Worm (Caenorhabditis elegans): ENCODE results near the gene clec-186.

DNA sequence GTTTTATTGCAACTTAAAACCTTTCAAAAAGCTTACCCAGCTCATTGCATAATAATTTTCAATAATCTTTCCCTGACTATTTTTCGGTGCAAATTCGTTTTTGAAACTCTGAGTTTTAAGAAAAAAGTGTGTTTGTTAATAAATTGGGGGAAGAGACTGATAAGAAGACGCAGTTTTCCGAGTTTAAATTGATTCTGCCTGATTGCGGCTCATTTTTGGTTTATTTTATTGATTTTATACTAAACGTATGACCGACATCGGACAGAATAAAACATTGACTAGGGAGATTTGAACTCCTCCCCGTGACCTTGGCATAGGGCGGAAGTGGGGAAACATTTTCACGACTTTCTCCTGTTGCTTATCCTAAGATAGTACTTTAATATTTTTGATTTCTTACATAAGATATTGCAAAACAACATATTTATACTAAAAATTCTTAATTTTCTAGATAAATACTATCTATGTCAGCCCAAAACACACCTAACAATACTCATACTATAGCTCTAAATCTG is 30.5 kb downstream of the clec-186 start, which contains the start of gene K08D8.7:
- TF ChIP-seq nhr-237 (tag; optimal IDR thresholded peaks at IDR 0.05) (no peak), blmp-1 (tag; optimal IDR thresholded peaks at IDR 0.05) (no peak), unc-62 (GFP tag; optimal IDR thresholded peaks at IDR 0.05) (no peak), nhr-12 (tag; optimal IDR thresholded peaks at IDR 0.05) (no peak), snpc-4 (tag; optimal IDR thresholded peaks at IDR 0.05) (no peak), elt-1 (tag; optimal IDR thresholded peaks at IDR 0.05; ENCODE audit: borderline replicate concordance, insufficient read depth) (no peak)
